Fruit fly (Drosophila melanogaster) whole organism, wandering third instar larva: ENCODE data around the gene CG32354.

ENCODE experiments used
- CG32264 ChIP-seq: fragments of 200-800 bp; sonication (Bioruptor generic); optimal IDR thresholded peaks from 2 replicates; lab custom pipeline; 2016; ENCODE audit warnings: missing biosample characterization, missing genetic modification characterization
- CG9705 ChIP-seq: fragments of 200-800 bp; sonication (Bioruptor generic); optimal IDR thresholded peaks from 2 replicates; lab custom pipeline; 2018; ENCODE audit warnings: missing biosample characterization, mild to moderate bottlenecking, missing genetic modification characterization
- CrebA ChIP-seq: fragments of 200-800 bp; sonication (Bioruptor generic); optimal IDR thresholded peaks from 2 replicates; lab custom pipeline; 2016; ENCODE audit warnings: missing biosample characterization, mild to moderate bottlenecking, missing genetic modification characterization, borderline replicate concordance
- Dfd ChIP-seq: fragments of >200 bp; optimal IDR thresholded peaks from 2 replicates; lab custom pipeline; 2017; ENCODE audit warnings: missing biosample characterization, missing genetic modification characterization
- Dif ChIP-seq: fragments of 200-275, 200-300 bp; sonication (Bioruptor generic); optimal IDR thresholded peaks from 2 replicates; lab custom pipeline; 2018; ENCODE audit warnings: missing biosample characterization, missing genetic modification characterization; ENCODE audit not compliant: partially characterized antibody
- GATAd ChIP-seq: sonication (Bioruptor generic); optimal IDR thresholded peaks from 2 replicates; lab custom pipeline; 2016; ENCODE audit warnings: missing biosample characterization, missing genetic modification characterization
- HLH106 ChIP-seq: fragments of 200-800 bp; optimal IDR thresholded peaks from 3 replicates; lab custom pipeline; 2019; ENCODE audit warnings: missing biosample characterization, mild to moderate bottlenecking, missing genetic modification characterization, moderate library complexity
- Hnf4 ChIP-seq: fragments of 200-800 bp; sonication (Bioruptor generic); optimal IDR thresholded peaks from 2 replicates; lab custom pipeline; 2016; ENCODE audit warnings: missing biosample characterization, mild to moderate bottlenecking, missing genetic modification characterization
- Jra ChIP-seq: sonication (Bioruptor generic); optimal IDR thresholded peaks from 2 replicates; lab custom pipeline; 2016; ENCODE audit warnings: missing biosample characterization, missing genetic modification characterization
- Mio ChIP-seq: sonication (Bioruptor generic); optimal IDR thresholded peaks from 2 replicates; lab custom pipeline; 2016; ENCODE audit warnings: missing biosample characterization, missing genetic modification characterization
- Myc ChIP-seq: fragments of >200 bp; optimal IDR thresholded peaks from 2 replicates; lab custom pipeline; 2017
- OdsH ChIP-seq: fragments of 200-800 bp; sonication (Bioruptor generic); optimal IDR thresholded peaks from 2 replicates; lab custom pipeline; 2016; ENCODE audit warnings: missing biosample characterization, mild to moderate bottlenecking, missing genetic modification characterization
- Rel ChIP-seq, 2 experiments: fragments of 200-800 bp; sonication (Bioruptor generic) in 1 of 2; optimal IDR thresholded peaks; 2 replicates in 1 of 2; 3 replicates in 1 of 2; lab custom pipeline; 2016 to 2019; ENCODE audit warnings: mild to moderate bottlenecking in 2 of 2, missing biosample characterization in 2 of 2, missing genetic modification characterization in 2 of 2, moderate library complexity in 1 of 2
- Sp1 ChIP-seq: fragments of 200-800 bp; sonication (Bioruptor generic); optimal IDR thresholded peaks from 3 replicates; lab custom pipeline; 2019; ENCODE audit warnings: missing biosample characterization, mild to moderate bottlenecking, missing genetic modification characterization, moderate library complexity
- Vsx2 ChIP-seq: fragments of 200-300, 225-300 bp; sonication (Bioruptor generic); optimal IDR thresholded peaks from 2 replicates; lab custom pipeline; 2018; ENCODE audit warnings: missing biosample characterization, missing genetic modification characterization; ENCODE audit not compliant: partially characterized antibody
- br ChIP-seq: fragments of 200-800 bp; sonication (Bioruptor generic); optimal IDR thresholded peaks from 2 replicates; lab custom pipeline; 2016; ENCODE audit warnings: missing biosample characterization, missing genetic modification characterization
- dl ChIP-seq, 2 experiments: fragments of 175-275, 200-275 bp in 1 of 2; fragments of 200-275 bp in 1 of 2; sonication (Bioruptor generic); optimal IDR thresholded peaks; lab custom pipeline; 2018; ENCODE audit warnings: mild to moderate bottlenecking in 2 of 2, missing biosample characterization in 2 of 2, missing genetic modification characterization in 2 of 2, moderate library complexity in 2 of 2; ENCODE audit not compliant: partially characterized antibody in 2 of 2, insufficient read depth in 1 of 2
- dsf ChIP-seq: sonication (Bioruptor generic); optimal IDR thresholded peaks from 2 replicates; lab custom pipeline; 2016; ENCODE audit warnings: missing biosample characterization, missing genetic modification characterization, borderline replicate concordance
- ey ChIP-seq: fragments of 200-800 bp; sonication (Bioruptor generic); optimal IDR thresholded peaks from 2 replicates; lab custom pipeline; 2016; ENCODE audit warnings: missing biosample characterization, missing genetic modification characterization
- foxo ChIP-seq, 2 experiments: fragments of 200-800 bp; sonication (Bioruptor generic); optimal IDR thresholded peaks; 2 replicates in 1 of 2; 3 replicates in 1 of 2; lab custom pipeline; 2016 to 2017; ENCODE audit warnings: missing biosample characterization in 2 of 2, missing genetic modification characterization in 2 of 2
- fru ChIP-seq: fragments of 200-800 bp; sonication (Bioruptor generic); optimal IDR thresholded peaks from 3 replicates; lab custom pipeline; 2016; ENCODE audit warnings: missing biosample characterization, mild to moderate bottlenecking, missing genetic modification characterization
- h ChIP-seq: fragments of 200-800 bp; sonication (Bioruptor generic); optimal IDR thresholded peaks from 3 replicates; lab custom pipeline; 2016; ENCODE audit warnings: missing biosample characterization, mild to moderate bottlenecking, missing genetic modification characterization
- jim ChIP-seq: fragments of 175-275, 200-325 bp; sonication (Bioruptor generic); optimal IDR thresholded peaks from 2 replicates; lab custom pipeline; 2016; ENCODE audit warnings: missing biosample characterization, mild to moderate bottlenecking, missing genetic modification characterization
- lola ChIP-seq: fragments of >200 bp; optimal IDR thresholded peaks from 2 replicates; lab custom pipeline; 2017; ENCODE audit warnings: missing biosample characterization, missing genetic modification characterization
- psq ChIP-seq: fragments of 200-800 bp; sonication (Bioruptor generic); optimal IDR thresholded peaks from 3 replicates; lab custom pipeline; 2017; ENCODE audit warnings: missing biosample characterization, mild to moderate bottlenecking, missing genetic modification characterization, moderate library complexity
- rgr ChIP-seq: fragments of 200-800 bp; sonication (Bioruptor generic); optimal IDR thresholded peaks from 3 replicates; lab custom pipeline; 2016; ENCODE audit warnings: missing biosample characterization, mild to moderate bottlenecking, missing genetic modification characterization
- sage ChIP-seq: fragments of 200-800 bp; sonication (Bioruptor generic); optimal IDR thresholded peaks from 2 replicates; lab custom pipeline; 2016; ENCODE audit warnings: missing biosample characterization, mild to moderate bottlenecking, missing genetic modification characterization
- sv ChIP-seq: fragments of 200-800 bp; sonication (Bioruptor generic); optimal IDR thresholded peaks from 3 replicates; lab custom pipeline; 2016; ENCODE audit warnings: missing biosample characterization, missing genetic modification characterization
- tai ChIP-seq: sonication (Bioruptor generic); optimal IDR thresholded peaks from 2 replicates; lab custom pipeline; 2016; ENCODE audit warnings: missing biosample characterization, missing genetic modification characterization
- usp ChIP-seq: fragments of >200 bp; optimal IDR thresholded peaks from 2 replicates; lab custom pipeline; 2017; ENCODE audit warnings: missing biosample characterization, missing genetic modification characterization
- woc ChIP-seq: sonication (Bioruptor generic); optimal IDR thresholded peaks from 2 replicates; lab custom pipeline; 2016; ENCODE audit warnings: missing biosample characterization, mild to moderate bottlenecking, missing genetic modification characterization

The CG32354 gene

dm6 chr3L:8385055-8385454 lies 37.0 kb downstream of the CG32354 start:
- no peak for TF ChIP-seq usp (GFP tag; lab: Kevin White, UChicago)
- TF ChIP-seq br (GFP tag; lab: Kevin White, UChicago): peak; percentile 35
- peak; percentile 49 for TF ChIP-seq psq
- peak; percentile 4 for TF ChIP-seq rgr (GFP tag; lab: Kevin White, UChicago)
- no peak for TF ChIP-seq lola (GFP tag; lab: Kevin White, UChicago)
- TF ChIP-seq h (GFP tag; lab: Kevin White, UChicago): peak; percentile 55
- no peak for TF ChIP-seq dsf (GFP tag; lab: Kevin White, UChicago)
- peak; percentile 46 for TF ChIP-seq fru (GFP tag; lab: Kevin White, UChicago)
- peak; percentile 30 for TF ChIP-seq woc (GFP tag; lab: Kevin White, UChicago)
- peak; percentile 12 for TF ChIP-seq OdsH (GFP tag; lab: Kevin White, UChicago)
- TF ChIP-seq foxo (GFP tag; optimal IDR thresholded peaks at IDR 0.05; lab: Kevin White, UChicago): peak in 1 of 2 experiments; percentile 39
- peak; percentile 15 for TF ChIP-seq ey (GFP tag; lab: Kevin White, UChicago)
- TF ChIP-seq HLH106 (tag; lab: Kevin White, UChicago): peak; percentile 12

- no peak for TF ChIP-seq Rel (GFP tag; optimal IDR thresholded peaks at IDR 0.05; lab: Kevin White, UChicago)
- no peak for TF ChIP-seq Rel (tag; optimal IDR thresholded peaks at IDR 0.05; lab: Kevin White, UChicago)
- no peak for TF ChIP-seq CG9705 (GFP tag; lab: Kevin White, UChicago)
- TF ChIP-seq dl (GFP tag; optimal IDR thresholded peaks at IDR 0.05; lab: Kevin White, UChicago; ENCODE audit: insufficient read depth in 1 of 2, partially characterized antibody in 2 of 2): no peak
- TF ChIP-seq usp (GFP tag; lab: Kevin White, UChicago): no peak
- TF ChIP-seq Sp1 (GFP tag; lab: Kevin White, UChicago): no peak
- TF ChIP-seq Myc (lab: Kevin White, UChicago): no peak
- TF ChIP-seq jim (GFP tag; lab: Kevin White, UChicago): no peak
- no peak for TF ChIP-seq sv (GFP tag; lab: Kevin White, UChicago)
These were observed 38.0 kb downstream of the CG32354 start for dm6 chr3L:8383968-8384367.

dm6 chr3L:8379161-8379560 lies 42.8 kb downstream of the CG32354 start:
- TF ChIP-seq lola (GFP tag; lab: Kevin White, UChicago) (no peak), Sp1 (GFP tag; lab: Kevin White, UChicago) (no peak)

- TF ChIP-seq Dif (GFP tag; lab: Kevin White, UChicago) (no peak), CG32264 (GFP tag; lab: Kevin White, UChicago) (no peak), woc (GFP tag; lab: Kevin White, UChicago) (no peak), foxo (GFP tag; optimal IDR thresholded peaks at IDR 0.05; lab: Kevin White, UChicago) (no peak), psq (no peak), lola (GFP tag; lab: Kevin White, UChicago) (no peak), br (GFP tag; lab: Kevin White, UChicago) (no peak), CrebA (GFP tag; lab: Kevin White, UChicago) (no peak), tai (GFP tag; lab: Kevin White, UChicago) (no peak), GATAd (GFP tag; lab: Kevin White, UChicago) (no peak), sage (GFP tag; lab: Kevin White, UChicago) (no peak), Jra (GFP tag; lab: Kevin White, UChicago) (no peak), Myc (lab: Kevin White, UChicago) (no peak), Hnf4 (GFP tag; lab: Kevin White, UChicago) (no peak), dl (GFP tag; optimal IDR thresholded peaks at IDR 0.05; lab: Kevin White, UChicago; ENCODE audit: insufficient read depth in 1 of 2, partially characterized antibody in 2 of 2) (no peak), Mio (no peak), Vsx2 (GFP tag; lab: Kevin White, UChicago) (no peak)
These were observed 47.9 kb downstream of the CG32354 start for dm6 chr3L:8374107-8374506.

- peak; percentile 76 for TF ChIP-seq Dfd (GFP tag; lab: Kevin White, UChicago)
- no peak for TF ChIP-seq fru (GFP tag; lab: Kevin White, UChicago)
These were observed 50.0 kb downstream of the CG32354 start, which contains the start of gene ImpE1 for dm6 chr3L:8372035-8372434. Gene ImpE1 (plus strand): TSS chr3L:8372405.
